Worm (Caenorhabditis elegans) whole organism, L4/young adult: ENCODE data around the gene nspd-7.

Experiments
- W03F9.2 ChIP-seq: fragments of 150-350 bp; optimal IDR thresholded peaks from 2 replicates; lab custom pipeline; 2014; ENCODE audit warnings: missing biosample characterization, missing genetic modification characterization
- dao-5 ChIP-seq: sonication (generic microtip); optimal IDR thresholded peaks from 2 replicates; lab custom pipeline; 2016; ENCODE audit warnings: missing genotype, missing genetic modification characterization, moderate library complexity, missing compliant biosample characterization

DNA sequence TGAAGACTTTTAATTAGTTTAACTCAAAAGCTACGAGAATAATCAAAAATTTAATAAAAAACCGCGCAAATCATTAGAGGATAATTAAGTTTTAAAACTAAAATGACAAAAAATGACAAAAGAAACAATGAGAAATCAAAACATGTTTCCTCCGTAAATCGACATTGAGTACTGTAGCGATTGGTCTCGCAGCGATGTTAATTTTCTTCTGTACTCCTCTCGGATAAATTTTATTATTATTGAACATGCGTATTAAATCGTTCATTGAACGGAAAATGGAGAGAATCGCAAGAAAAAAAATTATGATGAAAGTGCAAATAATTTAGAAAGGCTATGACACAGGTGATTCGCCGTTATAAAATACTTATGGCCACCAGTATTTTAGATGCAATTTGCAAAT is 16.3 kb upstream of the nspd-7 start:
- TF ChIP-seq W03F9.2 (tag; lab: Kevin White, UChicago) (no peak), dao-5 (no peak)
